Fruit fly (Drosophila melanogaster) whole organism, embryonic: ENCODE measurements around the gene CG15019.

Experiments
- Antp ChIP-seq: fragments of 200-800 bp; sonication (Bioruptor generic); optimal IDR thresholded peaks from 3 replicates; lab custom pipeline; 2016; ENCODE audit warnings: missing biosample characterization, missing genetic modification characterization
- BEAF-32 ChIP-seq: fragments of 200-800 bp; sonication (Bioruptor generic); optimal IDR thresholded peaks from 3 replicates; lab custom pipeline; 2017; ENCODE audit warnings: missing biosample characterization, missing genetic modification characterization, mild to moderate bottlenecking, moderate library complexity, missing genetic modification reagents
- Bteb2 ChIP-seq: fragments of 200-800 bp; sonication (Bioruptor generic); optimal IDR thresholded peaks from 2 replicates; lab custom pipeline; 2016; ENCODE audit warnings: missing biosample characterization, missing genetic modification characterization
- CG1024 ChIP-seq: fragments of 200-800 bp; sonication (Bioruptor generic); IDR thresholded peaks from 2 replicates; pipeline ENCODE4 v1.3.6; 2022; ENCODE audit warnings: missing biosample characterization, missing genetic modification characterization
- CG10979 ChIP-seq: fragments of 200-800 bp; sonication (Bioruptor generic); optimal IDR thresholded peaks from 2 replicates; lab custom pipeline; 2018; ENCODE audit warnings: missing biosample characterization, mild to moderate bottlenecking, missing genetic modification characterization, moderate library complexity
- CG12071 ChIP-seq: fragments of 200-800 bp; sonication (Bioruptor generic); optimal IDR thresholded peaks from 3 replicates; lab custom pipeline; 2018; ENCODE audit warnings: missing biosample characterization, mild to moderate bottlenecking, missing genetic modification characterization
- CG13624 ChIP-seq: fragments of 200-800 bp; sonication (Bioruptor generic); optimal IDR thresholded peaks from 2 replicates; lab custom pipeline; 2016; ENCODE audit warnings: missing biosample characterization, missing genetic modification characterization
- CG13894 ChIP-seq: fragments of 200-800 bp; sonication (Bioruptor generic); optimal IDR thresholded peaks from 3 replicates; lab custom pipeline; 2018; ENCODE audit warnings: missing biosample characterization, mild to moderate bottlenecking, missing genetic modification characterization, moderate library complexity
- CG14860 ChIP-seq: fragments of 200-800 bp; sonication (Bioruptor generic); IDR thresholded peaks from 3 replicates; pipeline ENCODE4 v1.3.6; 2022; ENCODE audit warnings: missing biosample characterization, missing genetic modification characterization; ENCODE audit not compliant: partially characterized antibody
- CG15269 ChIP-seq: fragments of 200-800 bp; sonication (Bioruptor generic); optimal IDR thresholded peaks from 2 replicates; lab custom pipeline; 2018; ENCODE audit warnings: missing biosample characterization, mild to moderate bottlenecking, missing genetic modification characterization, moderate library complexity
- CG1602 ChIP-seq: fragments of 200-800 bp; sonication (Bioruptor generic); optimal IDR thresholded peaks from 3 replicates; lab custom pipeline; 2016; ENCODE audit warnings: missing biosample characterization, missing genetic modification characterization
- CG1647 ChIP-seq: fragments of 200-800 bp; sonication (Bioruptor generic); optimal IDR thresholded peaks from 3 replicates; lab custom pipeline; 2016; ENCODE audit warnings: missing biosample characterization, missing genetic modification characterization
- CG17361 ChIP-seq: fragments of 200-800 bp; sonication (Bioruptor generic); IDR thresholded peaks from 3 replicates; pipeline ENCODE4 v1.3.6; 2022; ENCODE audit warnings: missing biosample characterization, missing genetic modification characterization
- CG17385 ChIP-seq: fragments of 200-800 bp; sonication (Bioruptor generic); optimal IDR thresholded peaks from 3 replicates; lab custom pipeline; 2018; ENCODE audit warnings: missing biosample characterization, mild to moderate bottlenecking, missing genetic modification characterization
- CG2116 ChIP-seq: fragments of 200-800 bp; sonication (Bioruptor generic); optimal IDR thresholded peaks from 3 replicates; lab custom pipeline; 2018; ENCODE audit warnings: missing biosample characterization, mild to moderate bottlenecking, missing genetic modification characterization
- CG2199 ChIP-seq: fragments of 200-800 bp; sonication (Bioruptor generic); IDR thresholded peaks from 3 replicates; pipeline ENCODE4 v1.3.6; 2022; ENCODE audit warnings: missing biosample characterization, missing genetic modification characterization
- CG2889 ChIP-seq: fragments of 200-800 bp; sonication (Bioruptor generic); IDR thresholded peaks from 3 replicates; pipeline ENCODE4 v1.3.6; 2022; ENCODE audit warnings: missing biosample characterization, missing genetic modification characterization
- CG31388 ChIP-seq: fragments of 200-800 bp; sonication (Bioruptor generic); optimal IDR thresholded peaks from 2 replicates; lab custom pipeline; 2016; ENCODE audit warnings: missing biosample characterization, missing genetic modification characterization
- CG31441 ChIP-seq: fragments of 200-800 bp; sonication (Bioruptor generic); IDR thresholded peaks from 2 replicates; pipeline ENCODE4 v1.3.6; 2022; ENCODE audit warnings: missing biosample characterization, missing genetic modification characterization
- CG33213 ChIP-seq: fragments of 200-800 bp; sonication (Bioruptor generic); optimal IDR thresholded peaks from 3 replicates; lab custom pipeline; 2016; ENCODE audit warnings: missing biosample characterization, missing genetic modification characterization
- CG6654 ChIP-seq: fragments of 200-800 bp; sonication (Bioruptor generic); optimal IDR thresholded peaks from 2 replicates; lab custom pipeline; 2017; ENCODE audit warnings: missing biosample characterization, mild to moderate bottlenecking, missing genetic modification characterization
- CG6813 ChIP-seq: fragments of 200-800 bp; sonication (Bioruptor generic); optimal IDR thresholded peaks from 2 replicates; lab custom pipeline; 2017; ENCODE audit warnings: missing biosample characterization, missing genetic modification characterization, mild to moderate bottlenecking, moderate library complexity, missing genetic modification reagents
- CG9215 ChIP-seq: fragments of 200-800 bp; sonication (Bioruptor generic); IDR thresholded peaks from 2 replicates; pipeline ENCODE4 v1.3.6; 2022; ENCODE audit warnings: missing biosample characterization, missing genetic modification characterization
- CG9609 ChIP-seq: fragments of 200-800 bp; sonication (Bioruptor generic); optimal IDR thresholded peaks from 3 replicates; lab custom pipeline; 2016; ENCODE audit warnings: missing biosample characterization, missing genetic modification characterization
- D19B ChIP-seq: fragments of 200-800 bp; sonication (Bioruptor generic); optimal IDR thresholded peaks from 2 replicates; lab custom pipeline; 2017; ENCODE audit warnings: missing biosample characterization, mild to moderate bottlenecking, missing genetic modification characterization
- ERR ChIP-seq: fragments of 200-800 bp; sonication (Bioruptor generic); optimal IDR thresholded peaks from 2 replicates; lab custom pipeline; 2016; ENCODE audit warnings: missing biosample characterization, missing genetic modification characterization
- Ets97D ChIP-seq: fragments of 200-800 bp; sonication (Bioruptor generic); optimal IDR thresholded peaks from 3 replicates; lab custom pipeline; 2016; ENCODE audit warnings: missing biosample characterization, missing genetic modification characterization
- HLH4C ChIP-seq: fragments of 200-800 bp; sonication (Bioruptor generic); IDR thresholded peaks from 3 replicates; pipeline ENCODE4 v1.3.6; 2022; ENCODE audit warnings: missing biosample characterization, missing genetic modification characterization; ENCODE audit not compliant: partially characterized antibody
- HLH54F ChIP-seq: fragments of 200-800 bp; sonication (Bioruptor generic); optimal IDR thresholded peaks from 3 replicates; lab custom pipeline; 2016; ENCODE audit warnings: missing biosample characterization, missing genetic modification characterization
- Lhr ChIP-seq: fragments of 200-800 bp; sonication (Bioruptor generic); optimal IDR thresholded peaks from 3 replicates; lab custom pipeline; 2017; ENCODE audit warnings: mild to moderate bottlenecking, missing biosample characterization, missing genetic modification reagents, missing genetic modification characterization
- Max ChIP-seq: fragments of 200-800 bp; sonication (Bioruptor generic); optimal IDR thresholded peaks from 2 replicates; lab custom pipeline; 2016; ENCODE audit warnings: missing biosample characterization, mild to moderate bottlenecking, missing genetic modification characterization
- Meics ChIP-seq: fragments of 200-800 bp; sonication (Bioruptor generic); optimal IDR thresholded peaks from 2 replicates; lab custom pipeline; 2017; ENCODE audit warnings: missing biosample characterization, mild to moderate bottlenecking, missing genetic modification characterization
- NFAT ChIP-seq: fragments of 200-800 bp; sonication (Bioruptor generic); IDR thresholded peaks from 2 replicates; pipeline ENCODE4 v1.3.6; 2022; ENCODE audit warnings: missing biosample characterization, missing genetic modification characterization
- Optix ChIP-seq: fragments of 200-800 bp; sonication (Bioruptor generic); IDR thresholded peaks from 3 replicates; pipeline ENCODE4 v1.3.6; 2022; ENCODE audit warnings: missing biosample characterization, missing genetic modification characterization
- Poxn ChIP-seq: fragments of 200-800 bp; sonication (Bioruptor generic); IDR thresholded peaks from 2 replicates; pipeline ENCODE4 v1.3.6; 2022; ENCODE audit warnings: missing biosample characterization, missing genetic modification characterization
- Sox102F ChIP-seq: fragments of 200-800 bp; sonication (Bioruptor generic); optimal IDR thresholded peaks from 2 replicates; lab custom pipeline; 2018; ENCODE audit warnings: missing biosample characterization, mild to moderate bottlenecking, missing genetic modification characterization, moderate library complexity
- Spps ChIP-seq: fragments of 200-800 bp; sonication (Bioruptor generic); optimal IDR thresholded peaks from 2 replicates; lab custom pipeline; 2018; ENCODE audit warnings: missing biosample characterization, mild to moderate bottlenecking, missing genetic modification characterization
- ara ChIP-seq: fragments of 200-800 bp; sonication (Bioruptor generic); IDR thresholded peaks from 2 replicates; pipeline ENCODE4 v1.3.6; 2022; ENCODE audit warnings: missing biosample characterization, missing genetic modification characterization
- ato ChIP-seq: fragments of 200-800 bp; sonication (Bioruptor generic); IDR thresholded peaks from 2 replicates; pipeline ENCODE4 v1.3.6; 2022; ENCODE audit warnings: missing biosample characterization, missing genetic modification characterization; ENCODE audit not compliant: partially characterized antibody
- btn ChIP-seq: fragments of 200-800 bp; sonication (Bioruptor generic); optimal IDR thresholded peaks from 2 replicates; lab custom pipeline; 2016; ENCODE audit warnings: missing biosample characterization, missing genetic modification characterization
- crol ChIP-seq: fragments of 200-800 bp; sonication (Bioruptor generic); IDR thresholded peaks from 2 replicates; pipeline ENCODE4 v1.3.6; 2022; ENCODE audit warnings: missing biosample characterization, missing genetic modification characterization
- crp ChIP-seq, 2 experiments: fragments of 200-800 bp; sonication (Bioruptor generic); optimal IDR thresholded peaks; 2 replicates in 1 of 2; 3 replicates in 1 of 2; lab custom pipeline; 2017; ENCODE audit warnings: missing biosample characterization in 2 of 2, missing genetic modification characterization in 2 of 2, mild to moderate bottlenecking in 1 of 2, moderate library complexity in 1 of 2
- dimm ChIP-seq: fragments of 200-800 bp; sonication (Bioruptor generic); IDR thresholded peaks from 2 replicates; pipeline ENCODE4 v1.3.6; 2022; ENCODE audit warnings: missing biosample characterization, missing genetic modification characterization
- gro ChIP-seq: fragments of 200-800 bp; sonication (Bioruptor generic); optimal IDR thresholded peaks from 2 replicates; lab custom pipeline; 2016; ENCODE audit warnings: missing biosample characterization, missing genetic modification characterization
- insv ChIP-seq, 2 experiments: fragments of 200-800 bp; sonication (Bioruptor generic); optimal IDR thresholded peaks; 3 replicates each; lab custom pipeline; 2016 to 2018; ENCODE audit warnings: missing biosample characterization in 2 of 2, missing genetic modification characterization in 2 of 2
- luna ChIP-seq: fragments of 200-800 bp; sonication (Bioruptor generic); optimal IDR thresholded peaks from 2 replicates; lab custom pipeline; 2016; ENCODE audit warnings: missing biosample characterization, missing genetic modification characterization
- phol ChIP-seq: fragments of 200-800 bp; sonication (Bioruptor generic); optimal IDR thresholded peaks from 3 replicates; lab custom pipeline; 2018; ENCODE audit warnings: missing biosample characterization, mild to moderate bottlenecking, missing genetic modification characterization, moderate library complexity
- repo ChIP-seq: fragments of 200-800 bp; sonication (Bioruptor generic); optimal IDR thresholded peaks from 2 replicates; lab custom pipeline; 2016; ENCODE audit warnings: missing biosample characterization, missing genetic modification characterization
- tup ChIP-seq: fragments of 200-800 bp; sonication (Bioruptor generic); optimal IDR thresholded peaks from 2 replicates; lab custom pipeline; 2016; ENCODE audit warnings: missing biosample characterization, mild to moderate bottlenecking, missing genetic modification characterization, moderate library complexity
- usp ChIP-seq: fragments of >200 bp; optimal IDR thresholded peaks from 2 replicates; lab custom pipeline; 2017; ENCODE audit warnings: missing biosample characterization, missing genetic modification characterization
- yki ChIP-seq: fragments of >200 bp; optimal IDR thresholded peaks from 3 replicates; lab custom pipeline; 2018

CG15019 gene

DNA sequence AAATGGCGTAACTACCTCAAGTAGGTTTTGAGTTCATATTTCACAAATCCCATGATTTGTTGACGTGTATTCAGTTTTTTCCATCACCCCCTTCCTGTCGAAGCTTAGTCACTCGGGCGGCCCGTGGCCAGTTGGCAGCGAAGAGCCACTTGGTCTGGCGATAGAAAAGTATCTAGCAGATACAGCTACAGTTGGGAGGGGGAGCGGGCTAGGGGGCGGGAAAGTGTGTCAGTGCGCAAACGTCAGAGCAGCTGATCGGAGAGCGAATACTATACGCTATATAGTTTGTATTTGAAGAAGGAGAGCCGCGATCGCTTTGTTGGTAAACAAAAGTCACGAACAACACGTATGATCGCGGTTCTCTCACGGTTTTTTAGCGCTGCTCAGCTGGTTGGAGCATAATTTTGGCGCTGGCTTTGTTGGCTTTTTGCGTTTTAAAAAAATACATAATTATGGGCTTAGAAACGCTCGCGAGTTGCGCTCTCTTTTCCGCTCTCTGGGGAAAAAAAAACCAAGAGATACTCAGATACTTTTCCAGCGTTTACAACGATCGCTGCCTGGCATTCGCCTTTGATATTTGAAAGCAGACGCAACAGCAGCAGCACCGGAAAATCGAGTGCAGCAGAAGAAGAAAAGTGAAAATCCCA lies 8.1 kb upstream of the CG15019 start (continued):
- no peak for TF ChIP-seq Bteb2
- TF ChIP-seq CG15269 (tag; lab: Kevin White, UChicago) = peak; percentile 18
- TF ChIP-seq Max (GFP tag; lab: Kevin White, UChicago) = no peak
- no peak for TF ChIP-seq Optix
- TF ChIP-seq ERR (GFP tag; lab: Kevin White, UChicago) = no peak
- no peak for TF ChIP-seq CG1647 (GFP tag; lab: Kevin White, UChicago)
- TF ChIP-seq CG1024 (GFP tag; lab: Robert Waterston, UW) = no peak
- no peak for TF ChIP-seq CG9609 (GFP tag; lab: Kevin White, UChicago)
- no peak for TF ChIP-seq Meics (GFP tag; lab: Kevin White, UChicago)
- TF ChIP-seq HLH54F (GFP tag; lab: Kevin White, UChicago) = peak; percentile 14
- no peak for TF ChIP-seq CG10979 (tag; lab: Kevin White, UChicago)
- peak; percentile 80 for TF ChIP-seq CG13894 (tag; lab: Kevin White, UChicago)
- no peak for TF ChIP-seq dimm (GFP tag; lab: Robert Waterston, UW)
- no peak for TF ChIP-seq yki (lab: Kevin White, UChicago)
- no peak for TF ChIP-seq BEAF-32
- 0 out of 3 replicates have a peak, but pooled peaks have one; percentile 29 for TF ChIP-seq CG2199 (GFP tag; lab: Robert Waterston, UW)
- no peak for TF ChIP-seq CG12071 (GFP tag; lab: Kevin White, UChicago)
- no peak for TF ChIP-seq CG33213
- TF ChIP-seq Sox102F (GFP tag; lab: Kevin White, UChicago) = no peak
- no peak for TF ChIP-seq CG1602 (GFP tag; lab: Kevin White, UChicago)
- no peak for TF ChIP-seq Lhr (GFP tag; lab: Kevin White, UChicago)
- TF ChIP-seq Antp (GFP tag; lab: Kevin White, UChicago) = no peak
- TF ChIP-seq luna (GFP tag; lab: Kevin White, UChicago) = no peak
- TF ChIP-seq CG13624 = no peak
- no peak for TF ChIP-seq Spps
- no peak for TF ChIP-seq CG17361
- TF ChIP-seq CG2889 = no peak
- TF ChIP-seq ato (GFP tag; lab: Robert Waterston, UW) = no peak
- no peak for TF ChIP-seq phol (tag; lab: Kevin White, UChicago)
- no peak for TF ChIP-seq Ets97D
- TF ChIP-seq CG31388 = no peak
- TF ChIP-seq CG6813 (GFP tag; lab: Kevin White, UChicago) = no peak
- TF ChIP-seq gro (GFP tag; lab: Kevin White, UChicago) = peak; percentile 28
- no peak for TF ChIP-seq repo (GFP tag; lab: Kevin White, UChicago)
- TF ChIP-seq D19B = peak; percentile 22
- TF ChIP-seq CG31441 (GFP tag; lab: Robert Waterston, UW) = no peak
- TF ChIP-seq Poxn (GFP tag; lab: Robert Waterston, UW) = no peak
- TF ChIP-seq CG17385 (GFP tag; lab: Kevin White, UChicago) = peak; percentile 16
- no peak for TF ChIP-seq CG14860 (GFP tag; lab: Robert Waterston, UW)
- no peak for TF ChIP-seq CG6654 (GFP tag; lab: Kevin White, UChicago)
- TF ChIP-seq insv (GFP tag; optimal IDR thresholded peaks at IDR 0.05; lab: Kevin White, UChicago) = no peak
- TF ChIP-seq tup (GFP tag; lab: Kevin White, UChicago) = no peak
- peak; percentile 82 for TF ChIP-seq NFAT (GFP tag; lab: Robert Waterston, UW)
- TF ChIP-seq CG2116 (GFP tag; lab: Kevin White, UChicago) = no peak
- no peak for TF ChIP-seq btn (GFP tag; lab: Kevin White, UChicago)
- peak; percentile 98 for TF ChIP-seq crol (GFP tag; lab: Robert Waterston, UW)
- TF ChIP-seq usp (GFP tag; lab: Kevin White, UChicago) = no peak
- peak; percentile 19; the same call in 1 of the 2 replicates for TF ChIP-seq CG9215 (GFP tag; lab: Robert Waterston, UW)
- TF ChIP-seq crp (GFP tag; optimal IDR thresholded peaks at IDR 0.05; lab: Kevin White, UChicago) = peak in 1 of 2 experiments; percentile 77
- no peak for TF ChIP-seq HLH4C (GFP tag; lab: Robert Waterston, UW)
- TF ChIP-seq ara (GFP tag; lab: Robert Waterston, UW) = no peak
